Worm (Caenorhabditis elegans): ENCODE results near the gene E02A10.3.

Gene E02A10.3

DNA sequence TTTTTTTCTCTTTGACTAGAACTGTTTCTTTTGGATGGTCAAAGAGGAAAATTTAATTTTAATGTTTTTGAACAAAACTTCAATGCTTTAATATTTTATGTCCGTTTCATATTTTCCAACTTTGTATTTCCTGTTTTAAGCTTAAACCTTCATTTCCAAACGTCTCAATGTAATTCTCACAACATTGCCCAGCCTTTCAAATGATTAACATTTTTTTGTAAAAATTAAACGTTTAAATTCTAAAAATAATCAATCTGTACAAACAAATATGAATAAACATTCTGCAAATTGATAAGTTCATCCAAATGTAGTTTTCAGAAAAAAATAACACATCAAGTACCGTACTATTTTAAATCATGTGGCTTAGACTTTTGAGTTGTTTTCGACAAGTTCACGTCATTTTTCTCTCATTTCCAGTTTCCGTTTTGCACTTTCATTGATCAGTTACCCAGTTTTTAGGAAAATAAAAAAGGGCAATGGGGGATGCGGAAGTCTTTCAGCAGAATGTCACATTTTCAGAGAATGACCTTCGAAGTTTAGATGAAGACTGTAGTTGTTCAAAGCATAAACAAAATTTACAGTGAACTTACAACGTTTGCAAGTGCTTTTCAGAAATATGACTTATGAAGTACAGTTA, 36.6 kb upstream of the E02A10.3 start:
- TF ChIP-seq unc-62 (GFP tag; optimal IDR thresholded peaks at IDR 0.05) (no peak), elt-3 (tag; optimal IDR thresholded peaks at IDR 0.05) (no peak), nhr-28 (tag; optimal IDR thresholded peaks at IDR 0.05) (no peak), ceh-83 (GFP tag; optimal IDR thresholded peaks at IDR 0.05) (no peak), sem-2 (GFP tag; optimal IDR thresholded peaks at IDR 0.05) (no peak), nhr-12 (tag; optimal IDR thresholded peaks at IDR 0.05) (no peak), lsy-2 (tag; optimal IDR thresholded peaks at IDR 0.05) (no peak), nhr-2 (tag; optimal IDR thresholded peaks at IDR 0.05) (no peak), blmp-1 (tag; optimal IDR thresholded peaks at IDR 0.05) (no peak), flh-1 (GFP tag; optimal IDR thresholded peaks at IDR 0.05) (no peak), tbx-8 (GFP tag; optimal IDR thresholded peaks at IDR 0.05) (no peak)

DNA sequence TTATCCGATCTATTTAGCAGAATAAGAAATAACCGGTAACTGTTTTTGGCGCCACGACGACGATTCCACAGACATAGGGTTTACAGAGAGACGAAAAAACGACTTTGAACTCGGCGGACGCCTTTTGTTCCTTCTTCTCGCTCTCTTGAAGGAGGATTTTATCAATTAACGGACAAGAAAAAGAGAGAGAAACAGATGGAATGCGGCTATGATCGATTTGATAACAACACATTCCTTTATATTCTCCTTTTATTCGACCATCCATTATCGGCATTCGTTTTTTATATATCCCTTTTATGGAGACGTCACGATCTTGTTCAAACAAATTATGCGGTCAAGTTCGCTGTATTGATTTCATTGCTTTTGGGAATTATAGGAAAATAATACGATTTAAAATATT, 30.6 kb upstream of the E02A10.3 start:
- no peak for TF ChIP-seq lin-32 (GFP tag; optimal IDR thresholded peaks at IDR 0.05)
- TF ChIP-seq unc-39 (tag; optimal IDR thresholded peaks at IDR 0.05) = no peak
- no peak for TF ChIP-seq elt-3 (tag; optimal IDR thresholded peaks at IDR 0.05)
- no peak for TF ChIP-seq sptf-1 (tag; optimal IDR thresholded peaks at IDR 0.05)
- TF ChIP-seq mls-2 (tag; optimal IDR thresholded peaks at IDR 0.05) = no peak
- TF ChIP-seq nhr-28 (tag; optimal IDR thresholded peaks at IDR 0.05) = no peak

DNA sequence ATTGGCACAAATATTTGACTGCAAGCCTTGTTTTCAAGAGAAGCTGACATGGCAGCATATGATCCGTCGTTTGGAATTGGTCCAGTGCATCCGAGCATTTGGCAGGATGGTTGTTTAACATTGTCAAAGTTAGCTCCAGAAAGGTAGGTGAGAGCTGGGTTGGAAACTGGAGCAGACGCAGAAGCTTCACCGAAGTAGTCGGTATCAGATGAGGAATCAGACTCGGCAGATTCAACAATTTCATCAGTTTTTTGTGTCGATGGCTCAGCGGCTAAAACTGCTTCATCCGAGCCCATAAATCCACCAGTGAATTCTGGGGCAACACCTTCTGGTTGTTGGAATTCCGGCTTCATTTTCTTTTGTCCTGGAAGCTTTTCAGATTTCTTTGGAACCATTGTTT, 29.8 kb upstream of the E02A10.3 start:
- no peak for TF ChIP-seq ces-1 (GFP tag; optimal IDR thresholded peaks at IDR 0.05)
- no peak for TF ChIP-seq flh-1 (GFP tag; optimal IDR thresholded peaks at IDR 0.05)
- TF ChIP-seq sptf-1 (tag; optimal IDR thresholded peaks at IDR 0.05) = no peak
- TF ChIP-seq cnd-1 (tag; optimal IDR thresholded peaks at IDR 0.05) = no peak
- no peak for TF ChIP-seq elt-3 (tag; optimal IDR thresholded peaks at IDR 0.05)
- TF ChIP-seq blmp-1 (tag; optimal IDR thresholded peaks at IDR 0.05) = no peak
- no peak for TF ChIP-seq unc-62 (GFP tag; optimal IDR thresholded peaks at IDR 0.05)
- no peak for TF ChIP-seq pha-4 (tag; optimal IDR thresholded peaks at IDR 0.05)
- TF ChIP-seq nhr-237 (tag; optimal IDR thresholded peaks at IDR 0.05) = no peak
- TF ChIP-seq lsy-2 (tag; optimal IDR thresholded peaks at IDR 0.05) = no peak

DNA sequence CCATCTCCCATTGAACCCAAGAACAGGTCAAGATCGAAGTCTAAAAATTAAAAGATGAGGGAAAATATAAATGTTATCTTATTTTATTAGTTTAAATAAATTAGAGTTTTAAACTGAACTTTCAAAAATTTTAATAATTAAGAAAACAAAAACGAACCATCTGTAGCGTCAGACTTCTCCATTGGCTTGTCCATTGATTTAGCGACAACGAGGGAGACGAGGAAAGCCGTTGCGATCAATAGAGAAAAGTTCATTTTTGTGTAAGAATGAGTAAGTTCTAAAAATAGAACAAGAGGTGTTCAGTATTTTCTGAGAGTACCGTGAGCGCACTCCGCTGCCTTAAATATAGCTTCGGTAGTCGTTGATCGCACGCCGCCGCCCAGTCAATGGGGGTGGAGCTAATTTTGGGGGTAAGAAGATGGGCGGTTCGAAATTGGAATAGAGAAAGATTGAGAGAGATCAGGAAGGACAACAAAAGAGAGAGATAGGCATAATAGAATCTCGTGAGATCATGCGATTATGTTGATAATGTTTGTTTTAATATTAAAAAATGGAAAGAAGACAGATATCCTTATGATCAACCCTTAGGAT, 29.3 kb upstream of the E02A10.3 start, which contains the start of gene F45D3.3:
TSS of gene F45D3.3 (minus strand) at position 350 of the 591 bp plus-strand sequence.
- no peak for TF ChIP-seq lsy-2 (tag; optimal IDR thresholded peaks at IDR 0.05)
- no peak for TF ChIP-seq mab-5 (tag; optimal IDR thresholded peaks at IDR 0.05)
- no peak for TF ChIP-seq cnd-1 (tag; optimal IDR thresholded peaks at IDR 0.05)
- TF ChIP-seq elt-1 (tag; optimal IDR thresholded peaks at IDR 0.05; ENCODE audit: borderline replicate concordance, insufficient read depth) = no peak
- no peak for TF ChIP-seq ztf-11 (tag; optimal IDR thresholded peaks at IDR 0.05)
- no peak for TF ChIP-seq M03D4.4 (tag; optimal IDR thresholded peaks at IDR 0.05)
- no peak for TF ChIP-seq mls-2 (tag; optimal IDR thresholded peaks at IDR 0.05)
- no peak for TF ChIP-seq bed-3 (GFP tag; optimal IDR thresholded peaks at IDR 0.05)
- no peak for TF ChIP-seq blmp-1 (tag; optimal IDR thresholded peaks at IDR 0.05)
- TF ChIP-seq hlh-1 (tag; optimal IDR thresholded peaks at IDR 0.05) = no peak
- no peak for TF ChIP-seq drap-1 (GFP tag; optimal IDR thresholded peaks at IDR 0.05)
- TF ChIP-seq nhr-28 (tag; optimal IDR thresholded peaks at IDR 0.05) = no peak
- TF ChIP-seq snpc-4 (tag; optimal IDR thresholded peaks at IDR 0.05) = no peak
- TF ChIP-seq ces-1 (GFP tag; optimal IDR thresholded peaks at IDR 0.05) = no peak
- no peak for TF ChIP-seq lin-32 (GFP tag; optimal IDR thresholded peaks at IDR 0.05)
- TF ChIP-seq elt-3 (tag; optimal IDR thresholded peaks at IDR 0.05) = no peak
- no peak for TF ChIP-seq unc-120 (tag; optimal IDR thresholded peaks at IDR 0.05; ENCODE audit: poor library complexity, severe bottlenecking)
- no peak for TF ChIP-seq unc-39 (tag; optimal IDR thresholded peaks at IDR 0.05)
- no peak for TF ChIP-seq nhr-2 (tag; optimal IDR thresholded peaks at IDR 0.05)
- TF ChIP-seq sem-2 (GFP tag; optimal IDR thresholded peaks at IDR 0.05) = no peak

DNA sequence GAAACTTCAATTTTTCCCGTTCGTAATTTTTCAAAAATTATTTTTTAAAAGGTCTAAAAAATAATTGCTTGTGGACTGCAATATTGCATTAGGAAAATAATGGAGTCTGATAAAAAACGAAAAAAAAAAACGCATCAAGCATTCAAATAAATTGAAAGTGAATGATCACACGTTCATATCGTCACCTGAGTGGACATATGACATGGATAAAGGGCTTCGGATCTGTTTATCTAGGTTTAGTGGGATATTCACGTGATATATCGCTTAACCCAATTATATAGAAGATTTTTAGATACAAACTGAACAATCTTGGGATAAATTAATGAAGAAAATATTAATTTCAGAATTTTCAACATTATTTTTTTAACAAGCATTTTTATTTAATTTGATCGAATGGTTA, 28.6 kb upstream of the E02A10.3 start:
- no peak for TF ChIP-seq nhr-76 (tag; optimal IDR thresholded peaks at IDR 0.05)
- no peak for TF ChIP-seq tbx-8 (GFP tag; optimal IDR thresholded peaks at IDR 0.05)
- TF ChIP-seq hlh-1 (tag; optimal IDR thresholded peaks at IDR 0.05) = no peak
- TF ChIP-seq flh-1 (GFP tag; optimal IDR thresholded peaks at IDR 0.05) = no peak

All from whole organism, mixed stage, embryonic.